Fruit fly (Drosophila melanogaster) whole organism, embryonic: ENCODE results near the gene Mf.
A peak's percentile ranks its signal among the peaks of the same experiment; 100 is the strongest.

ENCODE experiments used
- CG10979 ChIP-seq: fragments of 200-800 bp; sonication (Bioruptor generic); optimal IDR thresholded peaks from 2 replicates; lab custom pipeline; 2018; ENCODE audit warnings: missing biosample characterization, mild to moderate bottlenecking, missing genetic modification characterization, moderate library complexity
- CG12155 ChIP-seq: fragments of 200-800 bp; sonication (Bioruptor generic); optimal IDR thresholded peaks from 3 replicates; lab custom pipeline; 2016; ENCODE audit warnings: missing biosample characterization, missing genetic modification characterization
- CG12769 ChIP-seq: fragments of 200-800 bp; sonication (Bioruptor generic); optimal IDR thresholded peaks from 2 replicates; lab custom pipeline; 2019; ENCODE audit warnings: missing biosample characterization, mild to moderate bottlenecking, missing genetic modification characterization, moderate library complexity
- CG15011 ChIP-seq: fragments of 200-800 bp; sonication (Bioruptor generic); optimal IDR thresholded peaks from 3 replicates; lab custom pipeline; 2018; ENCODE audit warnings: missing biosample characterization, mild to moderate bottlenecking, missing genetic modification characterization
- CG17829 ChIP-seq: fragments of 200-800 bp; optimal IDR thresholded peaks from 2 replicates; lab custom pipeline; 2019; ENCODE audit warnings: missing biosample characterization, mild to moderate bottlenecking, missing genetic modification characterization, moderate library complexity
- CG1832 ChIP-seq: fragments of 200-800 bp; sonication (Bioruptor generic); optimal IDR thresholded peaks from 2 replicates; lab custom pipeline; 2017; ENCODE audit warnings: missing biosample characterization, mild to moderate bottlenecking, missing genetic modification characterization, inconsistent platforms
- CG30403 ChIP-seq: fragments of 200-800 bp; sonication (Bioruptor generic); optimal IDR thresholded peaks from 3 replicates; lab custom pipeline; 2016; ENCODE audit warnings: missing biosample characterization, missing genetic modification characterization
- CG33557 ChIP-seq: fragments of 200-800 bp; sonication (Bioruptor generic); optimal IDR thresholded peaks from 2 replicates; lab custom pipeline; 2019; ENCODE audit warnings: missing biosample characterization, mild to moderate bottlenecking, missing genetic modification characterization, moderate library complexity
- CG6272 ChIP-seq: fragments of 200-800 bp; sonication (Bioruptor generic); IDR thresholded peaks from 2 replicates; pipeline ENCODE4 v1.3.6; 2022; ENCODE audit warnings: missing biosample characterization, missing genetic modification characterization
- CG7786 ChIP-seq: fragments of 200-800 bp; sonication (Bioruptor generic); optimal IDR thresholded peaks from 2 replicates; lab custom pipeline; 2016; ENCODE audit warnings: missing biosample characterization, missing genetic modification characterization
- CG8388 ChIP-seq: fragments of 200-800 bp; sonication (Bioruptor generic); optimal IDR thresholded peaks from 2 replicates; lab custom pipeline; 2019; ENCODE audit warnings: missing biosample characterization, mild to moderate bottlenecking, missing genetic modification characterization, moderate library complexity
- CG9876 ChIP-seq: fragments of 200-800 bp; sonication (Bioruptor generic); optimal IDR thresholded peaks from 2 replicates; lab custom pipeline; 2016; ENCODE audit warnings: missing biosample characterization, missing genetic modification characterization
- D19A ChIP-seq: fragments of 200-800 bp; optimal IDR thresholded peaks from 3 replicates; lab custom pipeline; 2019; ENCODE audit warnings: missing biosample characterization, mild to moderate bottlenecking, missing genetic modification characterization, moderate library complexity
- Dp ChIP-seq: fragments of 200-800 bp; sonication (Bioruptor generic); optimal IDR thresholded peaks from 2 replicates; lab custom pipeline; 2018; ENCODE audit warnings: missing biosample characterization, mild to moderate bottlenecking, missing genetic modification characterization, moderate library complexity
- E2f1 ChIP-seq: fragments of 200-800 bp; sonication (Bioruptor generic); IDR thresholded peaks from 2 replicates; pipeline ENCODE4 v1.3.6; 2022; ENCODE audit warnings: missing biosample characterization, missing genetic modification characterization
- H2.0 ChIP-seq: fragments of 200-800 bp; sonication (Bioruptor generic); IDR thresholded peaks from 2 replicates; pipeline ENCODE4 v1.3.6; 2022; ENCODE audit warnings: missing biosample characterization, missing genetic modification characterization
- HLH3B ChIP-seq: fragments of 200-800 bp; sonication (Bioruptor generic); IDR thresholded peaks from 2 replicates; pipeline ENCODE4 v1.3.6; 2022; ENCODE audit warnings: missing biosample characterization, missing genetic modification characterization
- HLHmδ ChIP-seq: fragments of 200-800 bp; sonication (Bioruptor generic); optimal IDR thresholded peaks from 2 replicates; lab custom pipeline; 2018; ENCODE audit warnings: missing biosample characterization, mild to moderate bottlenecking, missing genetic modification characterization, moderate library complexity
- Hr51 ChIP-seq, 2 experiments: fragments of 200-800 bp; sonication (Bioruptor generic); optimal IDR thresholded peaks; 2 replicates in 1 of 2; 3 replicates in 1 of 2; lab custom pipeline; 2016 to 2018; ENCODE audit warnings: missing biosample characterization in 2 of 2, missing genetic modification characterization in 2 of 2, mild to moderate bottlenecking in 1 of 2, moderate library complexity in 1 of 2
- Hr78 ChIP-seq, 2 experiments: fragments of 200-800 bp in 1 of 2; fragments of >200 bp in 1 of 2; sonication (Bioruptor generic) in 1 of 2; optimal IDR thresholded peaks; 2 replicates each; lab custom pipeline; 2017 to 2019; ENCODE audit warnings: missing biosample characterization in 2 of 2, missing genetic modification characterization in 2 of 2, mild to moderate bottlenecking in 1 of 2, moderate library complexity in 1 of 2
- Med ChIP-seq: fragments of 200-800 bp; sonication (Bioruptor generic); peaks from one replicate; lab custom pipeline; 2016; ENCODE audit warnings: missing biosample characterization, missing genetic modification characterization, mild to moderate bottlenecking, inconsistent platforms, moderate library complexity
- Mrtf ChIP-seq: fragments of 200-800 bp; sonication (Bioruptor generic); IDR thresholded peaks from 3 replicates; pipeline ENCODE4 v1.3.6; 2022; ENCODE audit warnings: missing biosample characterization, missing genetic modification characterization
- Oli ChIP-seq: fragments of 200-800 bp; sonication (Bioruptor generic); optimal IDR thresholded peaks from 2 replicates; lab custom pipeline; 2018; ENCODE audit warnings: missing biosample characterization, mild to moderate bottlenecking, missing genetic modification characterization, moderate library complexity
- Pdp1 ChIP-seq, 2 experiments: fragments of 200-800 bp; sonication (Bioruptor generic); optimal IDR thresholded peaks; 3 replicates each; lab custom pipeline; 2016; ENCODE audit warnings: missing biosample characterization in 2 of 2, missing genetic modification characterization in 2 of 2, mild to moderate bottlenecking in 1 of 2, moderate library complexity in 1 of 2
- Tbp ChIP-seq: fragments of >200 bp; optimal IDR thresholded peaks from 2 replicates; lab custom pipeline; 2018; ENCODE audit warnings: missing biosample characterization, missing genetic modification characterization
- Trl ChIP-seq, 3 experiments: fragments of >200 bp in 2 of 3; fragments of 200-800 bp in 1 of 3; sonication (Bioruptor generic) in 1 of 3; optimal IDR thresholded peaks; 2 replicates in 1 of 3; 3 replicates in 2 of 3; lab custom pipeline; 2016 to 2017; ENCODE audit warnings: missing biosample characterization in 1 of 3, missing genetic modification characterization in 1 of 3
- Usf ChIP-seq: fragments of 200-800 bp; sonication (Bioruptor generic); optimal IDR thresholded peaks from 2 replicates; lab custom pipeline; 2017; ENCODE audit warnings: missing genotype, missing biosample characterization, missing genetic modification characterization
- YL-1 ChIP-seq: fragments of 200-800 bp; sonication (Bioruptor generic); optimal IDR thresholded peaks from 3 replicates; lab custom pipeline; 2017; ENCODE audit warnings: missing biosample characterization, mild to moderate bottlenecking, missing genetic modification characterization
- abd-A ChIP-seq: fragments of 200-800 bp; sonication (Bioruptor generic); optimal IDR thresholded peaks from 3 replicates; lab custom pipeline; 2019; ENCODE audit warnings: missing biosample characterization, mild to moderate bottlenecking, missing genetic modification characterization, moderate library complexity
- cg ChIP-seq: fragments of 200-800 bp; sonication (Bioruptor generic); optimal IDR thresholded peaks from 3 replicates; lab custom pipeline; 2019; ENCODE audit warnings: missing biosample characterization, mild to moderate bottlenecking, missing genetic modification characterization, moderate library complexity
- dan ChIP-seq: fragments of 200-800 bp; sonication (Bioruptor generic); IDR thresholded peaks from 2 replicates; pipeline ENCODE4 v1.3.6; 2022; ENCODE audit warnings: missing biosample characterization, missing genetic modification characterization
- ems ChIP-seq: fragments of 200-800 bp; sonication (Bioruptor generic); optimal IDR thresholded peaks from 3 replicates; lab custom pipeline; 2016; ENCODE audit warnings: missing biosample characterization, missing genetic modification characterization
- fd3F ChIP-seq: fragments of 200-800 bp; sonication (Bioruptor generic); optimal IDR thresholded peaks from 2 replicates; lab custom pipeline; 2018; ENCODE audit warnings: missing biosample characterization, mild to moderate bottlenecking, missing genetic modification characterization, moderate library complexity
- fru ChIP-seq: fragments of >200 bp; optimal IDR thresholded peaks from 2 replicates; lab custom pipeline; 2017
- ftz-f1 ChIP-seq: fragments of 200-800 bp; sonication (Bioruptor generic); optimal IDR thresholded peaks from 2 replicates; lab custom pipeline; 2016; ENCODE audit warnings: missing biosample characterization, missing genetic modification characterization
- fu2 ChIP-seq: fragments of 200-800 bp; sonication (Bioruptor generic); optimal IDR thresholded peaks from 2 replicates; lab custom pipeline; 2016; ENCODE audit warnings: missing biosample characterization, missing genetic modification characterization
- gcm ChIP-seq: fragments of 200-800 bp; sonication (Bioruptor generic); optimal IDR thresholded peaks from 2 replicates; lab custom pipeline; 2019; ENCODE audit warnings: missing biosample characterization, mild to moderate bottlenecking, missing genetic modification characterization, moderate library complexity
- grau ChIP-seq: fragments of 200-800 bp; optimal IDR thresholded peaks from 3 replicates; lab custom pipeline; 2019; ENCODE audit warnings: missing biosample characterization, mild to moderate bottlenecking, missing genetic modification characterization, moderate library complexity
- jumu ChIP-seq: fragments of 200-800 bp; sonication (Bioruptor generic); optimal IDR thresholded peaks from 3 replicates; lab custom pipeline; 2016; ENCODE audit warnings: missing biosample characterization, missing genetic modification characterization
- lmd ChIP-seq: fragments of 200-800 bp; sonication (Bioruptor generic); IDR thresholded peaks from 2 replicates; pipeline ENCODE4 v1.3.6; 2022; ENCODE audit warnings: missing biosample characterization, missing genetic modification characterization
- nau ChIP-seq: fragments of 200-800 bp; sonication (Bioruptor generic); optimal IDR thresholded peaks from 3 replicates; lab custom pipeline; 2017; ENCODE audit warnings: missing biosample characterization, mild to moderate bottlenecking, missing genetic modification characterization, missing genetic modification reagents
- nmo ChIP-seq: fragments of 200-800 bp; sonication (Bioruptor generic); optimal IDR thresholded peaks from 2 replicates; lab custom pipeline; 2018; ENCODE audit warnings: missing biosample characterization, mild to moderate bottlenecking, missing genetic modification characterization, moderate library complexity
- p53 ChIP-seq: fragments of 200-800 bp; sonication (Bioruptor generic); optimal IDR thresholded peaks from 2 replicates; lab custom pipeline; 2016; ENCODE audit warnings: missing biosample characterization, missing genetic modification characterization
- repo ChIP-seq: fragments of 200-800 bp; sonication (Bioruptor generic); optimal IDR thresholded peaks from 2 replicates; lab custom pipeline; 2016; ENCODE audit warnings: missing biosample characterization, missing genetic modification characterization
- scrt ChIP-seq: fragments of 200-800 bp; sonication (Bioruptor generic); optimal IDR thresholded peaks from 2 replicates; lab custom pipeline; 2018; ENCODE audit warnings: missing biosample characterization, mild to moderate bottlenecking, missing genetic modification characterization, moderate library complexity
- tll ChIP-seq, 2 experiments: fragments of 200-800 bp in 1 of 2; fragments of >200 bp in 1 of 2; sonication (Bioruptor generic) in 1 of 2; optimal IDR thresholded peaks; 2 replicates each; lab custom pipeline; 2017 to 2019; ENCODE audit warnings: missing biosample characterization in 2 of 2, missing genetic modification characterization in 2 of 2, mild to moderate bottlenecking in 1 of 2, moderate library complexity in 1 of 2
- wdn ChIP-seq: fragments of 200-800 bp; sonication (Bioruptor generic); IDR thresholded peaks from 2 replicates; pipeline ENCODE4 v1.3.6; 2022; ENCODE audit warnings: missing biosample characterization, missing genetic modification characterization

Gene Mf

dm6 chr3R:15131677-15132076, 49.6 kb downstream of the Mf start, which contains the start of gene CG42788 (continued):
- TF ChIP-seq YL-1 (GFP tag; lab: Kevin White, UChicago): peak; percentile 22
- TF ChIP-seq CG12155 (GFP tag; lab: Kevin White, UChicago): peak; percentile 54
- TF ChIP-seq Usf (GFP tag; lab: Kevin White, UChicago): no peak
- TF ChIP-seq dan (GFP tag; lab: Robert Waterston, UW): no peak
- TF ChIP-seq fru (lab: Kevin White, UChicago): no peak
- TF ChIP-seq Mrtf (GFP tag; lab: Robert Waterston, UW): no peak
- TF ChIP-seq ems: peak; percentile 70
- no peak for TF ChIP-seq CG8388 (GFP tag; lab: Kevin White, UChicago)
- TF ChIP-seq Tbp: peak; percentile 71
- peak; percentile 12 for TF ChIP-seq fd3F (GFP tag; lab: Kevin White, UChicago)
- peak; percentile 48 for TF ChIP-seq HLHmδ
- no peak for TF ChIP-seq E2f1 (GFP tag; lab: Robert Waterston, UW)
- peak; percentile 63 for TF ChIP-seq grau (tag; lab: Kevin White, UChicago)
- TF ChIP-seq jumu: peak; percentile 34
- peak; percentile 83 for TF ChIP-seq Dp
- no peak for TF ChIP-seq D19A (tag; lab: Kevin White, UChicago)
- peak; percentile 51 for TF ChIP-seq fu2 (GFP tag; lab: Kevin White, UChicago)
- no peak for TF ChIP-seq HLH3B (GFP tag; lab: Robert Waterston, UW)
- no peak for TF ChIP-seq lmd (GFP tag; lab: Robert Waterston, UW)
- TF ChIP-seq repo (GFP tag; lab: Kevin White, UChicago): peak; percentile 57
- peak; percentile 32 for TF ChIP-seq nau (GFP tag; lab: Kevin White, UChicago)
- peak; percentile 46 for TF ChIP-seq CG33557
- no peak for TF ChIP-seq tll (GFP tag; optimal IDR thresholded peaks at IDR 0.05; lab: Kevin White, UChicago)
- TF ChIP-seq Oli (tag; lab: Kevin White, UChicago): no peak

DNA sequence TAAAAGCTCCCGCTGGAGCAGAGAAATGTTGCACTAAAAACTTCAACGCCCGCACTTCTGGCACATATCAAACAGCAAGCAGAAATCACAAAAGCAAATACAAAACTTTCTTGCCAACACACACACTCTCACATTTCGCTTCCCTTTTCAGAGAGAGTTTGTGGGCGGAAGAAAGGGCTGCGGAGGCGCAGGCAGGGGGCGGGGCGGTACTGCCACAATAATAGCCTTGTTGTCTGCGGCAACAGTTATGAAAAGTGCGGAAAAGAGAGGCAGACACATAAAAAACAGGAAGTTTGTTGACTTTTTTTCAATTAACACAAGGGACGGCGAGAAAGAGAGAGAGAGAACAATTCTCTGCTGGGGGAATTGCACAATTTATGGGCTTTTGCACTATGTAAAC, 50.4 kb downstream of the Mf start:
- TF ChIP-seq CG9876 (GFP tag; lab: Kevin White, UChicago): no peak
- no peak for TF ChIP-seq H2.0 (GFP tag; lab: Robert Waterston, UW)
- peak in 1 of 2 experiments; percentile 12 for TF ChIP-seq Trl (optimal IDR thresholded peaks at IDR 0.05; lab: Kevin White, UChicago)
- no peak for TF ChIP-seq Trl (GFP tag; optimal IDR thresholded peaks at IDR 0.05; lab: Kevin White, UChicago)
- TF ChIP-seq CG10979 (tag; lab: Kevin White, UChicago): no peak
- peak; percentile 4 for TF ChIP-seq nmo
- peak; percentile 48 for TF ChIP-seq CG12769 (tag; lab: Kevin White, UChicago)
- TF ChIP-seq Hr51 (GFP tag; optimal IDR thresholded peaks at IDR 0.05; lab: Kevin White, UChicago): peak in 1 of 2 experiments; percentile 3
- TF ChIP-seq Med: peak; percentile 79
- TF ChIP-seq wdn (GFP tag; lab: Robert Waterston, UW): no peak
- no peak for TF ChIP-seq CG15011 (GFP tag; lab: Kevin White, UChicago)
- peak; percentile 20 for TF ChIP-seq scrt
- TF ChIP-seq CG6272 (GFP tag; lab: Robert Waterston, UW): 0 out of 2 replicates have a peak, but pooled peaks have one; percentile 24
- no peak for TF ChIP-seq CG7786 (GFP tag; lab: Kevin White, UChicago)
- no peak for TF ChIP-seq ftz-f1 (GFP tag; lab: Kevin White, UChicago)
- peak; percentile 26 for TF ChIP-seq gcm (GFP tag; lab: Kevin White, UChicago)
- peak; percentile 71 for TF ChIP-seq cg (GFP tag; lab: Kevin White, UChicago)
- no peak for TF ChIP-seq CG30403 (GFP tag; lab: Kevin White, UChicago)
- TF ChIP-seq CG1832 (GFP tag; lab: Kevin White, UChicago): no peak
- peak in 1 of 2 experiments; percentile 88 for TF ChIP-seq Pdp1 (GFP tag; optimal IDR thresholded peaks at IDR 0.05; lab: Kevin White, UChicago)
- no peak for TF ChIP-seq CG17829
- peak; percentile 56 for TF ChIP-seq abd-A (tag; lab: Kevin White, UChicago)
- no peak for TF ChIP-seq p53 (GFP tag; lab: Kevin White, UChicago)
- no peak for TF ChIP-seq Hr78 (GFP tag; optimal IDR thresholded peaks at IDR 0.05; lab: Kevin White, UChicago)
- TF ChIP-seq, all 482 proteins: peak for 11
